Fruit fly (Drosophila melanogaster) S2 (cell line): ENCODE results near the gene Pex3.

Experiments
- CG8478 ChIP-seq: fragments of >200 bp; optimal IDR thresholded peaks from 2 replicates; lab custom pipeline; 2018
- CTCF ChIP-seq, 2 experiments: fragments of >200 bp; optimal IDR thresholded peaks; 2 replicates each; lab custom pipeline; 2018

Gene Pex3

DNA sequence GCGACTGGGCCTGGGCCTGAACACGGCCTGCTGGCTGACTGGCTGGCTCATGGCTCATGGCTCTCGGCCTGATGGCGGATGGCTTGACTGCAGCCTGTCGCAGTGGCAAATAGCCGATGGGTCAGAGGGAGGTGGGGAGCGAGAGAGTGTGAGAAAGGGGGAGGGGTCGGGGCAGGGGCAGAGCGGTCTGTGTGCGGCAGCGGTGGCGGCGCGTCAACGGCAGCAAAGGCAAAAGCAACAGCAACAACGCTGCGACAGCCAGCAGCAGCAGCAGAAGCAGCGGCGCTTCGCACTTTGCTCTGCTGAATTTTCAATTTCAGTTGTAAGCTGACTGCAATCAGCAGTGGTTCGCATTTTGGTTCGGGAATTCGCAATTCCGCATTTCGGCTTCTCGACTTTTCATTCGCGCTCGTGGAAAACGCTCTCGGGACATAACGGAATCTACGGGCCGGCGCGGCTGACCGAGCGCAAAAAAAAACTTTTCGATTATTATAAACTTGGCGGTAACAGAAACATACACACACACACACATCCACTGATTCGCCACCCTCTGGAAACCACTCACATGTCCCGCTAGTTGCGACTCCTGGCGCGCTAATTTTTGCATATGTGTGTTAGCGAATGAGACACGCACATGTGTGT lies 38.5 kb upstream of the Pex3 start, which contains the start of gene CG45071:
TSS of gene CG45071 (plus strand) at position 317 of the 642 bp plus-strand sequence.
- TF ChIP-seq CG8478 (lab: Kevin White, UChicago) = no peak
- TF ChIP-seq CTCF (optimal IDR thresholded peaks at IDR 0.05; lab: Kevin White, UChicago) = no peak

- TF ChIP-seq CTCF (optimal IDR thresholded peaks at IDR 0.05; lab: Kevin White, UChicago) = no peak
- TF ChIP-seq CG8478 (lab: Kevin White, UChicago) = no peak
Measured at dm6 chr3L:15107158-15107775, 36.9 kb upstream of the Pex3 start.

dm6 chr3L:15107776-15108379 lies 36.3 kb upstream of the Pex3 start:
- no peak for TF ChIP-seq CTCF (optimal IDR thresholded peaks at IDR 0.05; lab: Kevin White, UChicago)
- no peak for TF ChIP-seq CG8478 (lab: Kevin White, UChicago)

dm6 chr3L:15108524-15108923 lies 35.6 kb upstream of the Pex3 start:
- no peak for TF ChIP-seq CTCF (optimal IDR thresholded peaks at IDR 0.05; lab: Kevin White, UChicago)
- no peak for TF ChIP-seq CG8478 (lab: Kevin White, UChicago)

DNA sequence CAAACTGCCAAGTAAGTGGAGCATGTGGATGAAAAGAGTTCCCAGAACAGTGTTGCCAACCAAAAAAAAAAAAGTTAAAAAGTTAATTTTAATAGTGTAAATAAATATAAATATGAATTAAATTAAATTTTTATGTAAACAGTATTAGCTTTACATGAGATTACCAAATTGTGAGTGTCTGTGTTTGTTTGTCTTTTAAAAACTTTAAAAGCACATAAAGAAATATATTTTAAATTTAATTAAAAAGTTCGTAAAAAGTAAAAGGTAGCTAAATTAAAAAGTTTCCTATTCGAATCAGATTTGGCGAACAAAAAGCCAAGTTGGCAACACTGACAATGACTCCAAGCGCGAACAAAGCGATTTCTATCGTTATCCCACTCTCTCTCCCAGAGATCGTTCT lies 35.2 kb upstream of the Pex3 start:
- TF ChIP-seq CG8478 (lab: Kevin White, UChicago) (no peak), CTCF (optimal IDR thresholded peaks at IDR 0.05; lab: Kevin White, UChicago) (no peak)

DNA sequence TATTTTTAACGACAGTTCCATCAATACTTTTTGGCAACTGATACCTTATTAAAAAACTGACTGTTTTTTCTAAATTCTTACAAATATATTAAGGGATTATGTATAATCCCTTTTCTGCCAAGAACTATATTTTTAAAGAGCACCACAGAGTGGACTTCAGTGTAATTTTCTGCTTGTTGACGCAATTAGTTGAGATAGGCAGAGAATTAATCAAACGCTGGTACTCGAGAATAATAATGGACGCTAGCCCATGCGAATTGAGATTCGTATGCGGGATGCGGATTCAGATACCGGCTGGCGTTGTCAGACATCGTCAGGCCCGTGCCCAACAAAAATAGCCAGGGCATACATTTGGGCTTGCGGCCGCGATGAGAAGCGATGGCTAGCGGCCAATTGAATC lies 30.9 kb upstream of the Pex3 start, which contains the start of gene CG13458:
TSS of gene CG13458 (plus strand) at position 301 of the 400 bp plus-strand sequence.
- TF ChIP-seq CG8478 (lab: Kevin White, UChicago) (no peak), CTCF (optimal IDR thresholded peaks at IDR 0.05; lab: Kevin White, UChicago) (no peak)

DNA sequence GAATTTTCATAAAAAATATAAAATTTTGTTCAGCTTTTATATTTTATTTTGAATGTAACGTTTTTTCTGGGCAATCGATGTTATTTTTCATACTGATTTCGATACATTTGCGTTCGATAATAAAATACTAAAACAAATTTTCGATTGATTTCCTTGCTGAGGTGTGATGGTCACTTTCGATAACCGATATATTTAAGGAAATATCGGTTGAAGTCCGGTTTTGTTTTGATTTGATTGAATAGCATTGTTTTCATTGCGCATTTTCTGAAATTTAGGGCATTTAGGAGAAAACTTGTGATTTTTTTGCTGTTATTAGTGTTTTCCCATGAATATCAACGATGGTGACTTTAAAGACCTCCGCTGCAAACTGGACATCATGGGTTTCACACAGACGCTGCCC lies 27.6 kb upstream of the Pex3 start, which contains the start of gene Cep135:
TSS of gene Cep135 (plus strand) at position 202 of the 400 bp plus-strand sequence.
- TF ChIP-seq CG8478 (lab: Kevin White, UChicago) (no peak), CTCF (optimal IDR thresholded peaks at IDR 0.05; lab: Kevin White, UChicago) (no peak)

dm6 chr3L:15121272-15121671 lies 22.9 kb upstream of the Pex3 start, which contains the start of gene CG32847:
Gene CG32847 (plus strand): TSS chr3L:15121572.
- TF ChIP-seq CG8478 (lab: Kevin White, UChicago) (no peak), CTCF (optimal IDR thresholded peaks at IDR 0.05; lab: Kevin White, UChicago) (no peak)

- no peak for TF ChIP-seq CTCF (optimal IDR thresholded peaks at IDR 0.05; lab: Kevin White, UChicago)
- TF ChIP-seq CG8478 (lab: Kevin White, UChicago) = no peak
Measured at dm6 chr3L:15123736-15124135, 20.4 kb upstream of the Pex3 start.

dm6 chr3L:15125077-15125652 lies 19.0 kb upstream of the Pex3 start, which contains the start of gene CG16959:
Gene CG16959 (minus strand): TSS chr3L:15125321.
- TF ChIP-seq CTCF (optimal IDR thresholded peaks at IDR 0.05; lab: Kevin White, UChicago) (no peak), CG8478 (lab: Kevin White, UChicago) (no peak)

DNA sequence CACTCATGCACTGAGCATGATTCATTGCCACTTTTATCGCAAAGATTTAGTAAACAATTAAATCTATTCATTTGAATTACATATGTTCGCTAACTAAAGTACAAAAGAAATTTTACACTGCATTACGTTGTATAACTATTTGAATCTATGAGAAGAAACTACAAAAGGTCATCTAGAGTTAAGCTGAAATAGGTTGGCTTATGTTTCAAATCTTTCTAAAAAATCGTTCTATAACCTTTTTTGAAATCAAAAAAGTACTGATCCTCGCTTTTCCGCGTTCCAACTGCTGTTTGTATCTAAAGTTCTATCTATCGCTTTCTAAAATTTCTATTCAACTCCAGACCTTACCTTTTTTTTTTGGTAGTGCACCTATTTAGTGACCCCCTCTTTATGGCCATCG lies 18.4 kb upstream of the Pex3 start:
- TF ChIP-seq CTCF (optimal IDR thresholded peaks at IDR 0.05; lab: Kevin White, UChicago) (no peak), CG8478 (lab: Kevin White, UChicago) (no peak)

dm6 chr3L:15131278-15131677 lies 12.9 kb upstream of the Pex3 start, which contains the start of gene CG13457:
Gene CG13457 (minus strand): TSS chr3L:15131378.
- no peak for TF ChIP-seq CG8478 (lab: Kevin White, UChicago)
- no peak for TF ChIP-seq CTCF (optimal IDR thresholded peaks at IDR 0.05; lab: Kevin White, UChicago)

dm6 chr3L:15136659-15137572 lies 7.2 kb upstream of the Pex3 start, which contains the start of gene CG12316:
Gene CG12316 (minus strand): TSS chr3L:15136934.
- TF ChIP-seq CG8478 (lab: Kevin White, UChicago) (no peak), CTCF (optimal IDR thresholded peaks at IDR 0.05; lab: Kevin White, UChicago) (no peak)

DNA sequence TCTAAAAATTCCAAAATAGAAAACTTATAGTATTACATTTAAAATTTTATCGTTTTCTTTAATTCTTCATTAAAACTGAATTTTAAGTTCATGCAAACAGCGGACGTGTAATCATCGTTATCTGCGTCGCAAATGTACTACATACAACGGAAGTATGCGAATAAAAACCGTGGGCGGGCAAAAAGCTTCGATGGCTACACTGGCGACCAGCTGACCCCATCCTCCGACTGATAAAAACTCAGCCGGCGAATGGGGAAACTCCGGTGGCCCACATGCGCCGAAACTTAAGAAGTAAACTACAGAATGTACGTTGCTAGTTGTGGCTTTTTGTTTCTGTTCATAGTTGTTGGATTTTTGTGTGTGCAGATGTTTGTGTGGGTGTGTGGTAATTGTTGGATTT lies 6.4 kb upstream of the Pex3 start:
- TF ChIP-seq CG8478 (lab: Kevin White, UChicago) (no peak), CTCF (optimal IDR thresholded peaks at IDR 0.05; lab: Kevin White, UChicago) (no peak)
